Fruit fly (Drosophila melanogaster): Measurements from ENCODE around the gene pb.

pb gene

dm6 chr3R:6760755-6761647, 19.1 kb upstream of the pb start (continued):
- TF ChIP-seq esn (GFP tag; optimal IDR thresholded peaks at IDR 0.05) (peak; percentile 41), CG16779 (tag; optimal IDR thresholded peaks at IDR 0.05) (no peak), CG6163 (GFP tag; IDR thresholded peaks at IDR 0.05) (no peak), acj6 (GFP tag; optimal IDR thresholded peaks at IDR 0.05) (peak; percentile 30), Smox (GFP tag; optimal IDR thresholded peaks at IDR 0.05) (peak; percentile 19), net (GFP tag; optimal IDR thresholded peaks at IDR 0.05) (peak; percentile 5), CG11902 (GFP tag; optimal IDR thresholded peaks at IDR 0.05) (no peak), pdm3 (GFP tag; optimal IDR thresholded peaks at IDR 0.05) (peak; percentile 36), Hr4 (GFP tag; optimal IDR thresholded peaks at IDR 0.05) (no peak), Eip93F (GFP tag; optimal IDR thresholded peaks at IDR 0.05) (no peak), fkh (GFP tag; optimal IDR thresholded peaks at IDR 0.05) (no peak), Blimp-1 (GFP tag; optimal IDR thresholded peaks at IDR 0.05) (no peak), CG4318 (GFP tag; optimal IDR thresholded peaks at IDR 0.05) (no peak), CG8119 (GFP tag; IDR thresholded peaks at IDR 0.05) (no peak), CG6808 (GFP tag; optimal IDR thresholded peaks at IDR 0.05) (peak; percentile 66), svp (GFP tag) (peak; percentile 78), Lpt (GFP tag; optimal IDR thresholded peaks at IDR 0.05) (no peak), fd59A (GFP tag; optimal IDR thresholded peaks at IDR 0.05) (peak; percentile 34), achi (GFP tag; optimal IDR thresholded peaks at IDR 0.05) (peak; percentile 46), salr (GFP tag; optimal IDR thresholded peaks at IDR 0.05) (no peak), Ets96B (tag; optimal IDR thresholded peaks at IDR 0.05) (peak; percentile 50), CG34406 (GFP tag; optimal IDR thresholded peaks at IDR 0.05) (peak; percentile 29), CG10669 (GFP tag; optimal IDR thresholded peaks at IDR 0.05) (peak; percentile 27), CG8319 (GFP tag; optimal IDR thresholded peaks at IDR 0.05) (no peak), Eip75B (GFP tag; optimal IDR thresholded peaks at IDR 0.05) (peak; percentile 25), lz (GFP tag; optimal IDR thresholded peaks at IDR 0.05) (peak; percentile 54), fd85E (GFP tag; optimal IDR thresholded peaks at IDR 0.05) (no peak), CG31627 (GFP tag; optimal IDR thresholded peaks at IDR 0.05) (peak; percentile 27), Sox14 (GFP tag; optimal IDR thresholded peaks at IDR 0.05) (peak; percentile 49), Eip78C (GFP tag) (peak; percentile 89), CG3919 (GFP tag; optimal IDR thresholded peaks at IDR 0.05) (peak; percentile 28), CG6854 (GFP tag; optimal IDR thresholded peaks at IDR 0.05) (no peak), topi (GFP tag; optimal IDR thresholded peaks at IDR 0.05) (peak; percentile 59), CG6792 (GFP tag; optimal IDR thresholded peaks at IDR 0.05) (peak; percentile 14), vri (GFP tag; optimal IDR thresholded peaks at IDR 0.05) (peak; percentile 9), CG32006 (GFP tag; optimal IDR thresholded peaks at IDR 0.05) (no peak), Sox15 (GFP tag; optimal IDR thresholded peaks at IDR 0.05) (peak; percentile 31), Sox102F (GFP tag; optimal IDR thresholded peaks at IDR 0.05) (peak; percentile 43), Met (GFP tag; optimal IDR thresholded peaks at IDR 0.05) (peak; percentile 53), dac (GFP tag; optimal IDR thresholded peaks at IDR 0.05) (no peak), CG11762 (GFP tag; optimal IDR thresholded peaks at IDR 0.05; ENCODE audit: insufficient read depth) (no peak), CG6276 (GFP tag; optimal IDR thresholded peaks at IDR 0.05) (no peak), CG9139 (GFP tag; optimal IDR thresholded peaks at IDR 0.05) (no peak)
